Worm (Caenorhabditis elegans): Measurements from ENCODE around the gene Y94H6A.7.

DNA sequence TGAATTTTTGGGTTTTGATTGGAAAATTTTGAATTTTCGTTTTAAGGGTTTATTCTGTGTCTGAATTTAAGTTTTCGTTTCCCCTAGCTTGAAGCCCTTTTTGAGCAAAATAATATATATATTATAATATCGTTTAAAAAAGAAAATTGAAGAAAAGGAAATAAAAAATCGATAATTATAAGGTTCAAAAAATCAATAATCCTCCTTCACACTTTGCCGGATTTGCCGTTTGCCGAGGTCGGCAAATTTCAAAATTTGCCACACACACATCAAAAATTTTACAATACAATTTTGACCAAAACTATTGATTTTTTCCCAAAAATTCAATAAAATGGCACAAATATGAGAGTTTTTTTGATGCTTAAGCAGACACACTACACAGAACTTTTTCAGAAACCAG, 20.2 kb upstream of the Y94H6A.7 start:
- TF ChIP-seq nhr-76 (tag; optimal IDR thresholded peaks at IDR 0.05) (no peak), nhr-10 (tag; optimal IDR thresholded peaks at IDR 0.05) (no peak), Y48G9A.11 (GFP tag; IDR thresholded peaks at IDR 0.05) (no peak), nhr-42 (GFP tag; IDR thresholded peaks at IDR 0.05) (no peak), D1046.2 (GFP tag; IDR thresholded peaks at IDR 0.05) (no peak)

Measured in whole organism, L4 larva.